Worm (Caenorhabditis elegans) whole organism, late embryonic: ENCODE measurements around the gene srw-21.

Source experiments
- C38D4.7 ChIP-seq: fragments of 200-800 bp; sonication (Bioruptor generic); optimal IDR thresholded peaks from 2 replicates; lab custom pipeline; 2018; ENCODE audit warnings: mild to moderate bottlenecking, missing genetic modification characterization, moderate library complexity, missing compliant biosample characterization
- ahr-1 ChIP-seq: sonication (generic microtip); optimal IDR thresholded peaks from 2 replicates; lab custom pipeline; 2016; ENCODE audit warnings: missing genetic modification characterization, missing compliant biosample characterization
- ceh-6 ChIP-seq: fragments of 200-800 bp; sonication (Bioruptor generic); optimal IDR thresholded peaks from 2 replicates; lab custom pipeline; 2018; ENCODE audit warnings: mild to moderate bottlenecking, missing genetic modification characterization, missing compliant biosample characterization
- hlh-30 ChIP-seq: sonication (generic microtip); optimal IDR thresholded peaks from 2 replicates; lab custom pipeline; 2017; ENCODE audit warnings: antibody characterized with exemption, missing genetic modification characterization, missing compliant biosample characterization; ENCODE audit not compliant: insufficient read depth
- madf-2 ChIP-seq: sonication (generic microtip); optimal IDR thresholded peaks from 2 replicates; lab custom pipeline; 2017; ENCODE audit warnings: missing genetic modification characterization, missing compliant biosample characterization
- pqm-1 ChIP-seq: sonication (generic microtip); optimal IDR thresholded peaks from 2 replicates; lab custom pipeline; 2016; ENCODE audit warnings: missing genetic modification characterization, missing compliant biosample characterization
- rnt-1 ChIP-seq: sonication (generic microtip); optimal IDR thresholded peaks from 2 replicates; lab custom pipeline; 2016; ENCODE audit warnings: missing genetic modification characterization, missing compliant biosample characterization
- unc-3 ChIP-seq, 2 experiments: fragments of 200-800 bp in 1 of 2; sonication (Bioruptor generic) in 1 of 2; sonication (generic microtip) in 1 of 2; conservative IDR thresholded peaks in 1 of 2; optimal IDR thresholded peaks in 1 of 2; 2 replicates each; pipeline versions ENCODE4 v1.3.6 to Lab custom; 2016 to 2022; ENCODE audit warnings: missing compliant biosample characterization in 2 of 2, missing genetic modification characterization in 2 of 2, missing genetic modification reagents in 1 of 2
- unc-55 ChIP-seq: sonication (generic microtip); optimal IDR thresholded peaks from 2 replicates; lab custom pipeline; 2017; ENCODE audit warnings: missing biosample characterization, missing genetic modification reagents, missing genetic modification characterization

DNA sequence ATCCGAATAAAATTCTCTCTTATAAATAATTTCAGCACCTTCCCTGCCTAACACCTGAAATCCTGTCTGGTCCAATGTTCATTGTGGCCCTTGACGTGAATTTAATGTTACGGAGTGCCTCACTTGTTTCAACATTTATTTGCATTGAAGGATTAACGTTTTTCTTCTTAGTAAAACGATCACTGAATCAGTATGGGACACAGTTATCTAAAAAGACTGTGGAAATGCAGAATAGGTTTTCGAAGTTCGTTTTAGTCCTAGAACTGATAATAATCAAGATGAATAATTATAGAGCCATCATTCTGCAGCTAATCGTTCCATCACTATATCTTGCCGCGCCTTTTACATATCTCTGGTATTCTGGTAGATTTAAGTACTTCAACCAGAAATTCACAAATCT, 7.3 kb downstream of the srw-21 start, which contains the start of gene srh-219:
- TF ChIP-seq rnt-1 (tag; lab: Kevin White, UChicago), result no peak
- no peak for TF ChIP-seq madf-2
- no peak for TF ChIP-seq hlh-30 (tag; lab: Kevin White, UChicago)
- no peak for TF ChIP-seq pqm-1 (tag; lab: Kevin White, UChicago)
- no peak for TF ChIP-seq ahr-1 (tag; lab: Kevin White, UChicago)
- no peak for TF ChIP-seq unc-55
- no peak for TF ChIP-seq C38D4.7 (GFP tag; lab: Kevin White, UChicago)
- no peak for TF ChIP-seq ceh-6 (GFP tag; lab: Kevin White, UChicago)
- no peak for TF ChIP-seq unc-3 (GFP tag; conservative IDR thresholded peaks at IDR 0.05; lab: Robert Waterston, UW)
- no peak for TF ChIP-seq unc-3 (tag; optimal IDR thresholded peaks at IDR 0.05; lab: Kevin White, UChicago)
